Fruit fly (Drosophila melanogaster) whole organism, wandering third instar larva: Measurements from ENCODE around the gene CG32755.

ENCODE experiments used
- Abd-B ChIP-seq: fragments of >200 bp; optimal IDR thresholded peaks from 2 replicates; lab custom pipeline; 2017; ENCODE audit warnings: missing biosample characterization, missing genetic modification characterization
- CG32264 ChIP-seq: fragments of 200-800 bp; sonication (Bioruptor generic); optimal IDR thresholded peaks from 2 replicates; lab custom pipeline; 2016; ENCODE audit warnings: missing biosample characterization, missing genetic modification characterization
- CG9705 ChIP-seq: fragments of 200-800 bp; sonication (Bioruptor generic); optimal IDR thresholded peaks from 2 replicates; lab custom pipeline; 2018; ENCODE audit warnings: missing biosample characterization, mild to moderate bottlenecking, missing genetic modification characterization
- CrebA ChIP-seq: fragments of 200-800 bp; sonication (Bioruptor generic); optimal IDR thresholded peaks from 2 replicates; lab custom pipeline; 2016; ENCODE audit warnings: missing biosample characterization, mild to moderate bottlenecking, missing genetic modification characterization, borderline replicate concordance
- Dfd ChIP-seq: fragments of >200 bp; optimal IDR thresholded peaks from 2 replicates; lab custom pipeline; 2017; ENCODE audit warnings: missing biosample characterization, missing genetic modification characterization
- Dif ChIP-seq: fragments of 200-275, 200-300 bp; sonication (Bioruptor generic); optimal IDR thresholded peaks from 2 replicates; lab custom pipeline; 2018; ENCODE audit warnings: missing biosample characterization, missing genetic modification characterization; ENCODE audit not compliant: partially characterized antibody
- GATAd ChIP-seq: sonication (Bioruptor generic); optimal IDR thresholded peaks from 2 replicates; lab custom pipeline; 2016; ENCODE audit warnings: missing biosample characterization, missing genetic modification characterization
- HLH106 ChIP-seq: fragments of 200-800 bp; optimal IDR thresholded peaks from 3 replicates; lab custom pipeline; 2019; ENCODE audit warnings: missing biosample characterization, mild to moderate bottlenecking, missing genetic modification characterization, moderate library complexity
- Hnf4 ChIP-seq: fragments of 200-800 bp; sonication (Bioruptor generic); optimal IDR thresholded peaks from 2 replicates; lab custom pipeline; 2016; ENCODE audit warnings: missing biosample characterization, mild to moderate bottlenecking, missing genetic modification characterization
- Hr78 ChIP-seq: fragments of >200 bp; optimal IDR thresholded peaks from 2 replicates; lab custom pipeline; 2017; ENCODE audit warnings: missing biosample characterization, missing genetic modification characterization
- Hr83 ChIP-seq: fragments of 200-300 bp; sonication (Bioruptor generic); optimal IDR thresholded peaks from 2 replicates; lab custom pipeline; 2016; ENCODE audit warnings: missing biosample characterization, mild to moderate bottlenecking, missing genetic modification characterization, moderate library complexity; ENCODE audit not compliant: poor library complexity, severe bottlenecking
- Jra ChIP-seq: sonication (Bioruptor generic); optimal IDR thresholded peaks from 2 replicates; lab custom pipeline; 2016; ENCODE audit warnings: missing biosample characterization, missing genetic modification characterization
- Mio ChIP-seq: sonication (Bioruptor generic); optimal IDR thresholded peaks from 2 replicates; lab custom pipeline; 2016; ENCODE audit warnings: missing biosample characterization, missing genetic modification characterization
- Myc ChIP-seq: fragments of >200 bp; optimal IDR thresholded peaks from 2 replicates; lab custom pipeline; 2017
- N ChIP-seq: fragments of >200 bp; optimal IDR thresholded peaks from 2 replicates; lab custom pipeline; 2018; ENCODE audit warnings: missing biosample characterization, missing external identifiers, missing genetic modification characterization
- OdsH ChIP-seq: fragments of 200-800 bp; sonication (Bioruptor generic); optimal IDR thresholded peaks from 2 replicates; lab custom pipeline; 2016; ENCODE audit warnings: missing biosample characterization, mild to moderate bottlenecking, missing genetic modification characterization
- Rel ChIP-seq, 2 experiments: fragments of 200-800 bp; sonication (Bioruptor generic) in 1 of 2; optimal IDR thresholded peaks; 2 replicates in 1 of 2; 3 replicates in 1 of 2; lab custom pipeline; 2016 to 2019; ENCODE audit warnings: mild to moderate bottlenecking in 2 of 2, missing biosample characterization in 2 of 2, missing genetic modification characterization in 2 of 2, moderate library complexity in 1 of 2
- Sp1 ChIP-seq: fragments of 200-800 bp; sonication (Bioruptor generic); optimal IDR thresholded peaks from 3 replicates; lab custom pipeline; 2019; ENCODE audit warnings: missing biosample characterization, mild to moderate bottlenecking, missing genetic modification characterization, moderate library complexity
- Vsx2 ChIP-seq: fragments of 200-300, 225-300 bp; sonication (Bioruptor generic); optimal IDR thresholded peaks from 2 replicates; lab custom pipeline; 2018; ENCODE audit warnings: missing biosample characterization, missing genetic modification characterization; ENCODE audit not compliant: partially characterized antibody
- br ChIP-seq: fragments of 200-800 bp; sonication (Bioruptor generic); optimal IDR thresholded peaks from 2 replicates; lab custom pipeline; 2016; ENCODE audit warnings: missing biosample characterization, missing genetic modification characterization
- brk ChIP-seq: fragments of 200-800 bp; sonication (Bioruptor generic); optimal IDR thresholded peaks from 2 replicates; lab custom pipeline; 2016; ENCODE audit warnings: missing biosample characterization, mild to moderate bottlenecking, missing genetic modification characterization
- dl ChIP-seq, 2 experiments: fragments of 175-275, 200-275 bp in 1 of 2; fragments of 200-275 bp in 1 of 2; sonication (Bioruptor generic); optimal IDR thresholded peaks; lab custom pipeline; 2018; ENCODE audit warnings: mild to moderate bottlenecking in 2 of 2, missing biosample characterization in 2 of 2, missing genetic modification characterization in 2 of 2, moderate library complexity in 2 of 2; ENCODE audit not compliant: partially characterized antibody in 2 of 2, insufficient read depth in 1 of 2
- dmrt93B ChIP-seq: fragments of 200-800 bp; sonication (Bioruptor generic); optimal IDR thresholded peaks from 2 replicates; lab custom pipeline; 2018; ENCODE audit warnings: missing biosample characterization, mild to moderate bottlenecking, missing genetic modification characterization
- dsf ChIP-seq: sonication (Bioruptor generic); optimal IDR thresholded peaks from 2 replicates; lab custom pipeline; 2016; ENCODE audit warnings: missing biosample characterization, missing genetic modification characterization, borderline replicate concordance
- ey ChIP-seq: fragments of 200-800 bp; sonication (Bioruptor generic); optimal IDR thresholded peaks from 2 replicates; lab custom pipeline; 2016; ENCODE audit warnings: missing biosample characterization, missing genetic modification characterization
- foxo ChIP-seq, 2 experiments: fragments of 200-800 bp; sonication (Bioruptor generic); optimal IDR thresholded peaks; 2 replicates in 1 of 2; 3 replicates in 1 of 2; lab custom pipeline; 2016 to 2017; ENCODE audit warnings: missing biosample characterization in 2 of 2, missing genetic modification characterization in 2 of 2
- fru ChIP-seq: fragments of 200-800 bp; sonication (Bioruptor generic); optimal IDR thresholded peaks from 3 replicates; lab custom pipeline; 2016; ENCODE audit warnings: missing biosample characterization, mild to moderate bottlenecking, missing genetic modification characterization
- h ChIP-seq: fragments of 200-800 bp; sonication (Bioruptor generic); optimal IDR thresholded peaks from 3 replicates; lab custom pipeline; 2016; ENCODE audit warnings: missing biosample characterization, mild to moderate bottlenecking, missing genetic modification characterization
- jim ChIP-seq: fragments of 175-275, 200-325 bp; sonication (Bioruptor generic); optimal IDR thresholded peaks from 2 replicates; lab custom pipeline; 2016; ENCODE audit warnings: missing biosample characterization, mild to moderate bottlenecking, missing genetic modification characterization
- lola ChIP-seq: fragments of >200 bp; optimal IDR thresholded peaks from 2 replicates; lab custom pipeline; 2017; ENCODE audit warnings: missing biosample characterization, missing genetic modification characterization
- pan ChIP-seq: fragments of >200 bp; optimal IDR thresholded peaks from 2 replicates; lab custom pipeline; 2017
- psq ChIP-seq: fragments of 200-800 bp; sonication (Bioruptor generic); optimal IDR thresholded peaks from 3 replicates; lab custom pipeline; 2017; ENCODE audit warnings: missing biosample characterization, mild to moderate bottlenecking, missing genetic modification characterization, moderate library complexity
- rgr ChIP-seq: fragments of 200-800 bp; sonication (Bioruptor generic); optimal IDR thresholded peaks from 3 replicates; lab custom pipeline; 2016; ENCODE audit warnings: missing biosample characterization, mild to moderate bottlenecking, missing genetic modification characterization
- sage ChIP-seq: fragments of 200-800 bp; sonication (Bioruptor generic); optimal IDR thresholded peaks from 2 replicates; lab custom pipeline; 2016; ENCODE audit warnings: missing biosample characterization, mild to moderate bottlenecking, missing genetic modification characterization
- sv ChIP-seq: fragments of 200-800 bp; sonication (Bioruptor generic); optimal IDR thresholded peaks from 3 replicates; lab custom pipeline; 2016; ENCODE audit warnings: missing biosample characterization, missing genetic modification characterization
- tai ChIP-seq: sonication (Bioruptor generic); optimal IDR thresholded peaks from 2 replicates; lab custom pipeline; 2016; ENCODE audit warnings: missing biosample characterization, missing genetic modification characterization
- usp ChIP-seq: fragments of >200 bp; optimal IDR thresholded peaks from 2 replicates; lab custom pipeline; 2017; ENCODE audit warnings: missing biosample characterization, missing genetic modification characterization
- woc ChIP-seq: sonication (Bioruptor generic); optimal IDR thresholded peaks from 2 replicates; lab custom pipeline; 2016; ENCODE audit warnings: missing biosample characterization, mild to moderate bottlenecking, missing genetic modification characterization

The CG32755 gene

dm6 chrX:5925793-5926418 is 24.1 kb upstream of the CG32755 start:
- no peak for TF ChIP-seq Vsx2
- peak; percentile 5 for TF ChIP-seq rgr
- peak; percentile 14 for TF ChIP-seq h
- TF ChIP-seq ey (GFP tag; lab: Kevin White, UChicago) = peak; percentile 36
- TF ChIP-seq fru = peak; percentile 4
- peak in 1 of 2 experiments; percentile 27 for TF ChIP-seq foxo (GFP tag; optimal IDR thresholded peaks at IDR 0.05; lab: Kevin White, UChicago)
- TF ChIP-seq dmrt93B (GFP tag; lab: Kevin White, UChicago) = peak; percentile 29
- TF ChIP-seq tai (GFP tag; lab: Kevin White, UChicago) = peak; percentile 4
- TF ChIP-seq HLH106 (tag; lab: Kevin White, UChicago) = peak; percentile 39
- TF ChIP-seq Jra = no peak
- TF ChIP-seq woc = no peak
- peak; percentile 18 for TF ChIP-seq Sp1

- TF ChIP-seq Hr83 (no peak), Abd-B (GFP tag; lab: Kevin White, UChicago) (no peak), dsf (GFP tag; lab: Kevin White, UChicago) (no peak), Rel (GFP tag; optimal IDR thresholded peaks at IDR 0.05; lab: Kevin White, UChicago) (no peak), Rel (tag; optimal IDR thresholded peaks at IDR 0.05; lab: Kevin White, UChicago) (no peak), woc (no peak), N (GFP tag; lab: Kevin White, UChicago) (no peak), CG9705 (GFP tag; lab: Kevin White, UChicago) (no peak), OdsH (GFP tag; lab: Kevin White, UChicago) (peak; percentile 18), HLH106 (tag; lab: Kevin White, UChicago) (no peak), foxo (GFP tag; optimal IDR thresholded peaks at IDR 0.05; lab: Kevin White, UChicago) (peak in 1 of 2 experiments; percentile 43), sv (GFP tag; lab: Kevin White, UChicago) (no peak), tai (GFP tag; lab: Kevin White, UChicago) (no peak), fru (peak; percentile 21), Vsx2 (no peak), CG32264 (GFP tag; lab: Kevin White, UChicago) (no peak), Hnf4 (GFP tag; lab: Kevin White, UChicago) (peak; percentile 23), Dif (no peak), brk (GFP tag; lab: Kevin White, UChicago) (no peak), h (peak; percentile 18), dmrt93B (GFP tag; lab: Kevin White, UChicago) (no peak), Hr78 (GFP tag; lab: Kevin White, UChicago) (no peak), CrebA (GFP tag; lab: Kevin White, UChicago) (no peak), ey (GFP tag; lab: Kevin White, UChicago) (peak; percentile 0), Dfd (GFP tag; lab: Kevin White, UChicago) (no peak), Mio (no peak), psq (peak; percentile 48), jim (no peak), Myc (lab: Kevin White, UChicago) (no peak), Jra (no peak), br (GFP tag; lab: Kevin White, UChicago) (peak; percentile 33), usp (GFP tag; lab: Kevin White, UChicago) (no peak), sage (GFP tag; lab: Kevin White, UChicago) (no peak), Sp1 (no peak), GATAd (GFP tag; lab: Kevin White, UChicago) (no peak), dl (GFP tag; optimal IDR thresholded peaks at IDR 0.05; lab: Kevin White, UChicago; ENCODE audit: insufficient read depth in 1 of 2, partially characterized antibody in 2 of 2) (no peak), rgr (peak; percentile 58), pan (lab: Kevin White, UChicago) (no peak), lola (no peak)
Measured at dm6 chrX:5926718-5927117, 23.3 kb upstream of the CG32755 start.
